Comparison of ENCODE assay signal across 2 fruit fly cellular contexts in the genomic region with DNA sequence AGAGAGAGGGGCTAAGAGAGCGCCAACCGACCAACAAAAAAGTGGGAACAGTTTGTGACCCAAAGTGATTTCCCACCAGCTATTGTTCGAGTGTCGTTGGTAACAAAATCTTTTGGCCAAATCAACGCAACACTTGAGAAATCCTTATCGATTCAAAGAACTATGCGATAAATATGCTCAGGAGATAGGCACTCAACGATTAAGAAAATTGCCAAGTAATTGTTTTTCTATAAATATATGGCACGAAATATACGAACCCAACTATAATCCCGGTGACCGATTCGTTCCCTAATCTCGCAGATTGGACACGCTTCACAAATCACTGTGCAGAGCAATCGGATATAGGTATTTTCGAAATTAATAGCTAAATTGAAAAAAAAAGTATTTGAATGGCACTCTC.
TF ChIP-seq lines count a peak whose summit lies in the region.

No protein-coding gene starts in this region.

- no peak for TF ChIP-seq CTCF in whole organism, embryonic (GFP tag; optimal IDR thresholded peaks at IDR 0.05; lab: Kevin White, UChicago)

TF ChIP-seq in whole organism, embryonic, 481 proteins besides CTCF, POLR2A, EP300 and RAD21:
- TF ChIP-seq Fer3 (tag; optimal IDR thresholded peaks at IDR 0.05; lab: Kevin White, UChicago): no peak
- TF ChIP-seq CG14860 (GFP tag; IDR thresholded peaks at IDR 0.05; lab: Robert Waterston, UW; ENCODE audit: partially characterized antibody): no peak
- no peak for TF ChIP-seq Sox102F (GFP tag; optimal IDR thresholded peaks at IDR 0.05; lab: Kevin White, UChicago)
- no peak for TF ChIP-seq sisA (GFP tag; IDR thresholded peaks at IDR 0.05; lab: Robert Waterston, UW)
- TF ChIP-seq sd (tag; optimal IDR thresholded peaks at IDR 0.05; lab: Kevin White, UChicago): peak; percentile 29
- peak in 1 of 2 experiments; percentile 18 for TF ChIP-seq Trl (optimal IDR thresholded peaks at IDR 0.05; lab: Kevin White, UChicago)
- TF ChIP-seq Trl (GFP tag; optimal IDR thresholded peaks at IDR 0.05; lab: Kevin White, UChicago): no peak
- TF ChIP-seq CrebB (tag; optimal IDR thresholded peaks at IDR 0.05; lab: Kevin White, UChicago): no peak
- TF ChIP-seq exex (tag; optimal IDR thresholded peaks at IDR 0.05; lab: Kevin White, UChicago): peak; percentile 97
- TF ChIP-seq grn (GFP tag; optimal IDR thresholded peaks at IDR 0.05; lab: Kevin White, UChicago): peak; percentile 42
- peak; percentile 46 for TF ChIP-seq CG3163 (GFP tag; optimal IDR thresholded peaks at IDR 0.05; lab: Kevin White, UChicago)
- TF ChIP-seq CG3065 (GFP tag; optimal IDR thresholded peaks at IDR 0.05; lab: Kevin White, UChicago): no peak
- TF ChIP-seq CG9817 (tag; optimal IDR thresholded peaks at IDR 0.05; lab: Kevin White, UChicago): no peak
- peak; percentile 31 for TF ChIP-seq CG34376 (GFP tag; optimal IDR thresholded peaks at IDR 0.05; lab: Kevin White, UChicago)
- no peak for TF ChIP-seq emc (GFP tag; optimal IDR thresholded peaks at IDR 0.05; lab: Kevin White, UChicago)
- no peak for TF ChIP-seq pan (optimal IDR thresholded peaks at IDR 0.05; lab: Kevin White, UChicago)
- no peak for TF ChIP-seq pan (GFP tag; optimal IDR thresholded peaks at IDR 0.05 in 1 of 2, IDR thresholded peaks at IDR 0.05 in 1 of 2)
TF ChIP-seq in whole organism, embryonic: peak in this region for 6.

TF ChIP-seq in whole organism, wandering third instar larva, 38 proteins besides CTCF, POLR2A, EP300 and RAD21:
- no peak for TF ChIP-seq dmrt93B (GFP tag; optimal IDR thresholded peaks at IDR 0.05; lab: Kevin White, UChicago)
- TF ChIP-seq jim (GFP tag; optimal IDR thresholded peaks at IDR 0.05; lab: Kevin White, UChicago): no peak
- TF ChIP-seq N (GFP tag; optimal IDR thresholded peaks at IDR 0.05; lab: Kevin White, UChicago): no peak
- TF ChIP-seq usp (GFP tag; optimal IDR thresholded peaks at IDR 0.05; lab: Kevin White, UChicago): no peak
- peak; percentile 36 for TF ChIP-seq Myc (optimal IDR thresholded peaks at IDR 0.05; lab: Kevin White, UChicago)
- TF ChIP-seq woc (GFP tag; optimal IDR thresholded peaks at IDR 0.05; lab: Kevin White, UChicago): no peak
- TF ChIP-seq Hr78 (GFP tag; optimal IDR thresholded peaks at IDR 0.05; lab: Kevin White, UChicago): no peak
